Worm (Caenorhabditis elegans) whole organism, young adult: ENCODE measurements around the gene H35N09.1.

Source experiments
- D2030.7 ChIP-seq: fragments of 200-800 bp; sonication (Bioruptor generic); IDR thresholded peaks from 2 replicates; pipeline ENCODE4 v1.3.6; 2022; ENCODE audit warnings: missing genetic modification reagents, missing genetic modification characterization, missing compliant biosample characterization
- F39B2.1 ChIP-seq: fragments of 200-800 bp; sonication (Bioruptor generic); IDR thresholded peaks from 2 replicates; pipeline ENCODE4 v1.3.6; 2022; ENCODE audit warnings: missing genetic modification reagents, missing genetic modification characterization, missing compliant biosample characterization
- F57A8.1 ChIP-seq: fragments of 200-800 bp; sonication (Bioruptor generic); optimal IDR thresholded peaks from 2 replicates; lab custom pipeline; 2018; ENCODE audit warnings: mild to moderate bottlenecking, missing genetic modification characterization, moderate library complexity, missing compliant biosample characterization
- ama-1 ChIP-seq, 3 experiments: fragments of 150-350 bp in 1 of 3; sonication (generic microtip) in 2 of 3; optimal IDR thresholded peaks; 2 replicates each; lab custom pipeline; 2014 to 2018; ENCODE audit warnings: missing biosample characterization in 2 of 3, missing genetic modification characterization in 2 of 3, missing genetic modification reagents in 2 of 3
- athp-1 ChIP-seq: sonication (generic microtip); optimal IDR thresholded peaks from 2 replicates; lab custom pipeline; 2017; ENCODE audit warnings: mild to moderate bottlenecking, missing genetic modification characterization, missing compliant biosample characterization
- attf-5 ChIP-seq: fragments of 200-800 bp; sonication (Bioruptor generic); optimal IDR thresholded peaks from 2 replicates; lab custom pipeline; 2018; ENCODE audit warnings: mild to moderate bottlenecking, missing genetic modification characterization, missing compliant biosample characterization
- die-1 ChIP-seq: sonication (generic microtip); optimal IDR thresholded peaks from 2 replicates; lab custom pipeline; 2016; ENCODE audit warnings: missing genotype, mild to moderate bottlenecking, missing genetic modification characterization, missing compliant biosample characterization
- efl-1 ChIP-seq: fragments of 150-350 bp; optimal IDR thresholded peaks from 2 replicates; lab custom pipeline; 2014; ENCODE audit warnings: missing biosample characterization, missing genetic modification reagents, missing genetic modification characterization
- him-1 ChIP-seq: sonication (generic microtip); optimal IDR thresholded peaks from 2 replicates; lab custom pipeline; 2016; ENCODE audit warnings: missing genotype, missing genetic modification reagents, missing genetic modification characterization, missing compliant biosample characterization
- hlh-12 ChIP-seq: sonication (generic microtip); optimal IDR thresholded peaks from 2 replicates; lab custom pipeline; 2016; ENCODE audit warnings: missing genetic modification characterization, missing compliant biosample characterization
- hlh-26 ChIP-seq: fragments of 200-800 bp; sonication (Bioruptor generic); conservative IDR thresholded peaks from 2 replicates; pipeline ENCODE4 v1.3.6; 2022; ENCODE audit warnings: missing genetic modification reagents, missing genetic modification characterization, missing compliant biosample characterization
- nhr-90 ChIP-seq: sonication (generic microtip); optimal IDR thresholded peaks from 2 replicates; lab custom pipeline; 2016; ENCODE audit warnings: missing genotype, mild to moderate bottlenecking, missing genetic modification characterization, missing compliant biosample characterization
- sptf-2 ChIP-seq: fragments of 200-800 bp; sonication (Bioruptor generic); optimal IDR thresholded peaks from 2 replicates; lab custom pipeline; 2018; ENCODE audit warnings: mild to moderate bottlenecking, missing genetic modification characterization, missing compliant biosample characterization

DNA sequence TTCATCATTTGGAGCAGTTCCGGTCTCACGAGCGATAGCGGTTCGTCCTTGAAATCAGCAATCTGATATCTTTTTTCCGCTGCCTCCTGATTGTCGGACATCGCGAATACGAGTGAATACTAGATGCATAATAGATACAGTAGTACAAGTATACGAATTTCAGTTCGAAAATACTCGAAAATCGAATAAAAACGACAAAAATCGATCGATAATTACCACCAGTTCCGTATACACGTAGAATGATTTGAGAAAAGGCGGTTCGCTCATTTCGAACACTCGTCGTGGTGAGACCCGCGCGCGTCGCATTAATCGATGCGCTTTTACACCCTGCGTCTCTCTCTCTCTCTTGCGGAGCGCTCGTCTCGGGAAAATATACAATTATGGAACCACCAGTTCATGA, 41.9 kb downstream of the H35N09.1 start, which contains the start of gene F12D9.2:
- no peak for TF ChIP-seq attf-5 (GFP tag; lab: Kevin White, UChicago)
- no peak for TF ChIP-seq athp-1 (tag; lab: Kevin White, UChicago)
- TF ChIP-seq efl-1 (GFP tag; lab: Kevin White, UChicago): no peak
- no peak for TF ChIP-seq him-1 (tag; lab: Kevin White, UChicago)
- no peak for TF ChIP-seq F57A8.1 (GFP tag; lab: Kevin White, UChicago)
- no peak for TF ChIP-seq hlh-12 (tag; lab: Kevin White, UChicago)
- no peak for TF ChIP-seq F39B2.1 (GFP tag; lab: Robert Waterston, UW)
- no peak for TF ChIP-seq D2030.7 (GFP tag; lab: Robert Waterston, UW)
- TF ChIP-seq hlh-26: no peak
- TF ChIP-seq sptf-2 (GFP tag; lab: Kevin White, UChicago): no peak
- TF ChIP-seq ama-1 (optimal IDR thresholded peaks at IDR 0.05; lab: Kevin White, UChicago): no peak
- TF ChIP-seq ama-1 (GFP tag; optimal IDR thresholded peaks at IDR 0.05; lab: Kevin White, UChicago): no peak
- TF ChIP-seq nhr-90 (tag; lab: Kevin White, UChicago): no peak
- no peak for TF ChIP-seq die-1 (tag; lab: Kevin White, UChicago)
